Worm (Caenorhabditis elegans) whole organism, mixed stage, embryonic: Measurements from ENCODE around the gene R07G3.7.

Experiments
- drap-1 ChIP-seq: fragments of 200-800 bp; sonication (Bioruptor generic); optimal IDR thresholded peaks from 3 replicates; lab custom pipeline; 2018; ENCODE audit warnings: mild to moderate bottlenecking, missing genetic modification characterization, missing compliant biosample characterization
- mab-5 ChIP-seq: fragments of 150-350 bp; optimal IDR thresholded peaks from 2 replicates; lab custom pipeline; 2014; ENCODE audit warnings: missing biosample characterization, missing genetic modification characterization
- nhr-28 ChIP-seq: fragments of 150-350 bp; optimal IDR thresholded peaks from 2 replicates; lab custom pipeline; 2014; ENCODE audit warnings: missing biosample characterization, missing genetic modification characterization
- sem-2 ChIP-seq: fragments of 200-800 bp; sonication (Bioruptor generic); optimal IDR thresholded peaks from 2 replicates; lab custom pipeline; 2018; ENCODE audit warnings: mild to moderate bottlenecking, missing genetic modification characterization, missing compliant biosample characterization
- snpc-4 ChIP-seq: fragments of 150-350 bp; optimal IDR thresholded peaks from 2 replicates; lab custom pipeline; 2014; ENCODE audit warnings: missing biosample characterization, missing genetic modification characterization
- sptf-1 ChIP-seq: sonication (generic microtip); optimal IDR thresholded peaks from 2 replicates; lab custom pipeline; 2017; ENCODE audit warnings: mild to moderate bottlenecking, missing genetic modification characterization, moderate library complexity, missing compliant biosample characterization
- zip-8 ChIP-seq: fragments of 150-350 bp; optimal IDR thresholded peaks from 2 replicates; lab custom pipeline; 2014; ENCODE audit warnings: missing biosample characterization, missing genetic modification characterization
- ztf-11 ChIP-seq: fragments of 150-350 bp; optimal IDR thresholded peaks from 2 replicates; lab custom pipeline; 2014; ENCODE audit warnings: missing biosample characterization, missing genetic modification characterization

- TF ChIP-seq nhr-28 (tag; lab: Kevin White, UChicago), result no peak
- TF ChIP-seq sptf-1 (tag; lab: Kevin White, UChicago), result peak; percentile 30
- no peak for TF ChIP-seq snpc-4 (tag; lab: Kevin White, UChicago)
- no peak for TF ChIP-seq zip-8 (tag; lab: Kevin White, UChicago)
- TF ChIP-seq drap-1 (GFP tag; lab: Kevin White, UChicago), result peak; percentile 21
- TF ChIP-seq sem-2 (GFP tag; lab: Kevin White, UChicago), result no peak
- TF ChIP-seq ztf-11 (tag; lab: Kevin White, UChicago), result no peak
- TF ChIP-seq mab-5 (tag; lab: Kevin White, UChicago), result no peak
Observed at ce11 chrII:7593227-7593626, 20.3 kb downstream of the R07G3.7 start.
